Worm (Caenorhabditis elegans) whole organism, young adult: ENCODE measurements around the gene T05A8.7.

Source experiments
- B0336.3 ChIP-seq: fragments of 200-800 bp; sonication (Bioruptor generic); IDR thresholded peaks from 2 replicates; pipeline ENCODE4 v1.3.6; 2022; ENCODE audit warnings: missing genetic modification characterization, missing compliant biosample characterization
- D2030.7 ChIP-seq: fragments of 200-800 bp; sonication (Bioruptor generic); IDR thresholded peaks from 2 replicates; pipeline ENCODE4 v1.3.6; 2022; ENCODE audit warnings: missing genetic modification reagents, missing genetic modification characterization, missing compliant biosample characterization
- F23B12.7 ChIP-seq: sonication (generic microtip); optimal IDR thresholded peaks from 2 replicates; lab custom pipeline; 2017; ENCODE audit warnings: missing genetic modification characterization, mild to moderate bottlenecking, missing compliant biosample characterization, antibody characterized with exemption, moderate library complexity; ENCODE audit not compliant: insufficient read depth
- F57C9.4 ChIP-seq: sonication (generic microtip); optimal IDR thresholded peaks from 2 replicates; lab custom pipeline; 2017; ENCODE audit warnings: mild to moderate bottlenecking, missing genetic modification characterization, missing compliant biosample characterization
- K11D2.4 ChIP-seq: fragments of 200-800 bp; sonication (Bioruptor generic); IDR thresholded peaks from 2 replicates; pipeline ENCODE4 v1.3.6; 2022; ENCODE audit warnings: missing genetic modification reagents, missing genetic modification characterization, missing compliant biosample characterization
- Y53G8AR.9 ChIP-seq: fragments of 200-800 bp; sonication (Bioruptor generic); conservative IDR thresholded peaks from 2 replicates; pipeline ENCODE4 v1.3.6; 2022; ENCODE audit warnings: missing genetic modification reagents, missing genetic modification characterization, missing compliant biosample characterization
- Y56A3A.18 ChIP-seq: fragments of 200-800 bp; sonication (Bioruptor generic); IDR thresholded peaks from 2 replicates; pipeline ENCODE4 v1.3.6; 2022; ENCODE audit warnings: missing genetic modification reagents, missing genetic modification characterization, missing compliant biosample characterization
- ZK185.1 ChIP-seq: sonication (generic microtip); optimal IDR thresholded peaks from 2 replicates; lab custom pipeline; 2016; ENCODE audit warnings: mild to moderate bottlenecking, missing genetic modification characterization, missing compliant biosample characterization; ENCODE audit not compliant: poor library complexity, severe bottlenecking
- akir-1 ChIP-seq: fragments of 200-800 bp; sonication (Bioruptor generic); optimal IDR thresholded peaks from 2 replicates; lab custom pipeline; 2018; ENCODE audit warnings: mild to moderate bottlenecking, missing genetic modification characterization, moderate library complexity, missing compliant biosample characterization
- aptf-3 ChIP-seq: fragments of 200-800 bp; sonication (Bioruptor generic); IDR thresholded peaks from 2 replicates; pipeline ENCODE4 v1.3.6; 2022; ENCODE audit warnings: missing genetic modification characterization, missing compliant biosample characterization
- attf-3 ChIP-seq: fragments of 200-800 bp; sonication (Bioruptor generic); conservative IDR thresholded peaks from 2 replicates; pipeline ENCODE4 v1.3.6; 2022; ENCODE audit warnings: missing genetic modification reagents, missing genetic modification characterization, missing compliant biosample characterization
- attf-6 ChIP-seq: fragments of 200-800 bp; sonication (Bioruptor generic); IDR thresholded peaks from 2 replicates; pipeline ENCODE4 v1.3.6; 2022; ENCODE audit warnings: missing genetic modification reagents, missing genetic modification characterization, missing compliant biosample characterization
- bed-1 ChIP-seq: fragments of 200-800 bp; sonication (Bioruptor generic); IDR thresholded peaks from 2 replicates; pipeline ENCODE4 v1.3.6; 2022; ENCODE audit warnings: missing genetic modification reagents, missing genetic modification characterization, missing compliant biosample characterization
- cebp-2 ChIP-seq: fragments of 200-800 bp; sonication (Bioruptor generic); IDR thresholded peaks from 2 replicates; pipeline ENCODE4 v1.3.6; 2022; ENCODE audit warnings: missing genetic modification characterization, missing compliant biosample characterization
- ceh-27 ChIP-seq: fragments of 200-800 bp; sonication (Bioruptor generic); optimal IDR thresholded peaks from 2 replicates; lab custom pipeline; 2018; ENCODE audit warnings: mild to moderate bottlenecking, missing genetic modification characterization, moderate library complexity, missing compliant biosample characterization
- ceh-40 ChIP-seq: fragments of 200-800 bp; sonication (Bioruptor generic); IDR thresholded peaks from 2 replicates; pipeline ENCODE4 v1.3.6; 2022; ENCODE audit warnings: missing genetic modification characterization, missing compliant biosample characterization
- dpff-1 ChIP-seq: sonication (generic microtip); optimal IDR thresholded peaks from 2 replicates; lab custom pipeline; 2017; ENCODE audit warnings: mild to moderate bottlenecking, missing genetic modification characterization, missing compliant biosample characterization
- egrh-3 ChIP-seq: fragments of 200-800 bp; sonication (Bioruptor generic); IDR thresholded peaks from 2 replicates; pipeline ENCODE4 v1.3.6; 2022; ENCODE audit warnings: missing genetic modification reagents, missing genetic modification characterization, missing compliant biosample characterization
- hrde-1 ChIP-seq: sonication (generic microtip); optimal IDR thresholded peaks from 2 replicates; lab custom pipeline; 2016; ENCODE audit warnings: missing genetic modification characterization, mild to moderate bottlenecking, missing compliant biosample characterization, moderate library complexity, missing genotype, missing genetic modification reagents, borderline replicate concordance
- hsf-1 ChIP-seq: fragments of 200-800 bp; sonication (Bioruptor generic); IDR thresholded peaks from 2 replicates; pipeline ENCODE4 v1.3.6; 2022; ENCODE audit warnings: missing genetic modification reagents, missing genetic modification characterization, missing compliant biosample characterization
- lag-1 ChIP-seq: fragments of 200-800 bp; sonication (Bioruptor generic); IDR thresholded peaks from 2 replicates; pipeline ENCODE4 v1.3.6; 2022; ENCODE audit warnings: missing genetic modification reagents, missing genetic modification characterization, missing compliant biosample characterization
- let-526 ChIP-seq: fragments of 200-800 bp; sonication (Bioruptor generic); IDR thresholded peaks from 2 replicates; pipeline ENCODE4 v1.3.6; 2022; ENCODE audit warnings: missing genetic modification reagents, missing genetic modification characterization, missing compliant biosample characterization
- lin-26 ChIP-seq: fragments of 200-800 bp; sonication (Bioruptor generic); IDR thresholded peaks from 2 replicates; pipeline ENCODE4 v1.3.6; 2022; ENCODE audit warnings: missing genetic modification reagents, missing genetic modification characterization, missing compliant biosample characterization
- lsl-1 ChIP-seq: fragments of 200-800 bp; sonication (Bioruptor generic); optimal IDR thresholded peaks from 2 replicates; lab custom pipeline; 2018; ENCODE audit warnings: mild to moderate bottlenecking, missing genetic modification characterization, moderate library complexity, missing compliant biosample characterization
- mxl-1 ChIP-seq: sonication (generic microtip); optimal IDR thresholded peaks from 2 replicates; lab custom pipeline; 2016; ENCODE audit warnings: missing genetic modification characterization, missing compliant biosample characterization
- nhr-90 ChIP-seq: sonication (generic microtip); optimal IDR thresholded peaks from 2 replicates; lab custom pipeline; 2016; ENCODE audit warnings: missing genotype, mild to moderate bottlenecking, missing genetic modification characterization, missing compliant biosample characterization
- rec-8 ChIP-seq, 2 experiments: sonication (generic microtip); optimal IDR thresholded peaks; 2 replicates each; lab custom pipeline; 2016; ENCODE audit warnings: mild to moderate bottlenecking in 2 of 2, missing genetic modification characterization in 2 of 2, missing genetic modification reagents in 2 of 2, missing genotype in 2 of 2, missing biosample characterization in 1 of 2, missing compliant biosample characterization in 1 of 2, moderate library complexity in 1 of 2
- rpc-1 ChIP-seq, 2 experiments: fragments of 150-350 bp in 1 of 2; sonication (generic microtip) in 1 of 2; optimal IDR thresholded peaks; 2 replicates each; lab custom pipeline; 2014 to 2018; ENCODE audit warnings: missing biosample characterization in 1 of 2, missing genetic modification characterization in 1 of 2, missing genetic modification reagents in 1 of 2, missing genotype in 1 of 2
- snpc-1.1 ChIP-seq: sonication (generic microtip); optimal IDR thresholded peaks from 2 replicates; lab custom pipeline; 2017; ENCODE audit warnings: missing genetic modification characterization, mild to moderate bottlenecking, missing compliant biosample characterization, antibody characterized with exemption, moderate library complexity, missing genotype, missing genetic modification reagents; ENCODE audit not compliant: insufficient read depth
- snpc-3.4 ChIP-seq: sonication (generic microtip); optimal IDR thresholded peaks from 2 replicates; lab custom pipeline; 2017; ENCODE audit warnings: missing genetic modification characterization, mild to moderate bottlenecking, missing compliant biosample characterization, antibody characterized with exemption, moderate library complexity, missing genotype, missing genetic modification reagents
- tbx-9 ChIP-seq: sonication (generic microtip); optimal IDR thresholded peaks from 2 replicates; lab custom pipeline; 2016; ENCODE audit warnings: borderline replicate concordance, missing genetic modification characterization, inconsistent platforms, missing compliant biosample characterization
- unc-130 ChIP-seq: sonication (generic microtip); optimal IDR thresholded peaks from 2 replicates; lab custom pipeline; 2016; ENCODE audit warnings: missing genetic modification reagents, missing genetic modification characterization, missing compliant biosample characterization
- zim-3 ChIP-seq: sonication (generic microtip); optimal IDR thresholded peaks from 2 replicates; lab custom pipeline; 2017; ENCODE audit warnings: mild to moderate bottlenecking, missing genetic modification characterization, moderate library complexity, missing compliant biosample characterization
- ztf-22 ChIP-seq: fragments of 200-800 bp; sonication (Bioruptor generic); optimal IDR thresholded peaks from 2 replicates; lab custom pipeline; 2018; ENCODE audit warnings: mild to moderate bottlenecking, missing genetic modification characterization, moderate library complexity, missing compliant biosample characterization
- ztf-26 ChIP-seq: sonication (generic microtip); optimal IDR thresholded peaks from 2 replicates; lab custom pipeline; 2017; ENCODE audit warnings: missing genetic modification characterization, missing compliant biosample characterization
- ztf-6 ChIP-seq: fragments of 200-800 bp; sonication (Bioruptor generic); IDR thresholded peaks from 2 replicates; pipeline ENCODE4 v1.3.6; 2022; ENCODE audit warnings: missing genetic modification reagents, missing genetic modification characterization, missing compliant biosample characterization

Gene T05A8.7

DNA sequence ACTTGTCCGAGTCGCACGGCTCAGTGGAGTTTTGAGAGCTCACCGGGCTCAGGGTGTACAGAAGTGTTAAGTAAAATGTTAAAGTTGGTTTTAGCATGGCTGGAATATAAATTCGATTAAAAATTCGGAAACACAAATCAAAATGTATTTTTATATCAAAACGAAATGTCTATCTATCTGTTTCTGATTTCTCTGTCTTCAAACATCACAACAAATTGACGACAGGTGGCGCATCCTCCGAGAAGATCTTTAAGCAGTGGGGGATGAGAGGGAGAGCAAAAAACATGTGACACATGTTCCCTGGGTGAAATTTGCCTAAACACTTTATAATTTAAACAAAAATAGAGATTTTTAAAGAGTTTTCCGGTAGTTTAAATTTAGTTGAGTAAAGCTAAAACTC is 26.9 kb upstream of the T05A8.7 start, which contains the start of gene F08D12.7 (continued):
- no peak for TF ChIP-seq ztf-26 (tag; lab: Kevin White, UChicago)
- TF ChIP-seq ztf-22, result no peak
- no peak for TF ChIP-seq bed-1 (GFP tag; lab: Robert Waterston, UW)

DNA sequence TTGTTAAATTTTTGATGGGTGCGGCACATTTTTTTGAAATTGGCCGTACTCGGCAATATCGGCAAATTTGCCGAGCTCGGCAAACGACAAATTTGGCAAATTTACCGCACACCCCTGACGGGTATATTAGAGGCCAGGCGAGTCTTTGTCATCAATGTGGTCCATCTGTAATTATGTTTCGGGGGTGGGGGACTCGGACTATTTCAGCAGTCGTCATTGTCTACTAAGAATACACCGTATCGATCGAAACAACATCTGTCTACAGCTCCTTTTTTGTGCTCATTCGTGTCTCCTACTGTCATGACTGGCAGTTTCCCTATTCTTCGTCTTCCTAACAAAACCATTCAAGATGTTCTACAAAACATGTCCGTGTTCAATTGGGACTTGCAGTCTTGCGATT is 24.2 kb upstream of the T05A8.7 start, which contains the start of gene F08D12.15:
TSS of gene F08D12.15 (plus strand) at position 301 of the 400 bp plus-strand sequence.
- TF ChIP-seq snpc-1.1 (tag; lab: Kevin White, UChicago) (no peak), lag-1 (GFP tag; lab: Robert Waterston, UW) (no peak), F57C9.4 (tag; lab: Kevin White, UChicago) (no peak), hsf-1 (GFP tag; lab: Robert Waterston, UW) (no peak), snpc-3.4 (tag; lab: Kevin White, UChicago) (no peak), hrde-1 (tag; lab: Kevin White, UChicago) (no peak), lin-26 (GFP tag; lab: Robert Waterston, UW) (no peak), akir-1 (no peak), let-526 (GFP tag; lab: Robert Waterston, UW) (no peak), unc-130 (GFP tag; lab: Kevin White, UChicago) (no peak), B0336.3 (no peak), egrh-3 (no peak), ZK185.1 (tag; lab: Kevin White, UChicago) (no peak), ceh-27 (GFP tag; lab: Kevin White, UChicago) (no peak), F23B12.7 (tag; lab: Kevin White, UChicago) (no peak), dpff-1 (tag; lab: Kevin White, UChicago) (no peak)

DNA sequence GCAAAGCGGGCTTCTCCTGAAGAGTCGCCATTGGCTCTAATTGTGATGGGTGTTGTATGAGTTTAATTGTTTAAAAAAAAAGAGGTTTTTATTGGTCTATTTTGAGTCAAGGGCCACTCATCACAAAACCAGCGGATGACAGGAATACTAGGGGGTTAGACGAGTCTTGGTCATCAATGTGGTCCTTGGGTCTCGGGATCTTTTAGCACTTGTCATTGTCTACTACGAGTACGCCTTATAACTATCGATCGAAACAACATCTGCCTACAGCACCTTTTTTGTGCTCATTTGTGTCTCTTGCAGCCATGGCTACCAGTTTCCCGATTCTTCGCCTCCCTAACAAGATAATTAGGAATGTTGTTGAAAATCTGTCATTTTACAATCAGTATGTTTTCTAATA is 22.5 kb upstream of the T05A8.7 start, which contains the start of gene fbxb-108:
TSS of gene fbxb-108 (plus strand) at position 301 of the 400 bp plus-strand sequence.
- TF ChIP-seq attf-6 (GFP tag; lab: Robert Waterston, UW) (no peak), ceh-40 (no peak), rpc-1 (optimal IDR thresholded peaks at IDR 0.05; lab: Kevin White, UChicago) (no peak), rpc-1 (tag; optimal IDR thresholded peaks at IDR 0.05; lab: Kevin White, UChicago) (no peak)

DNA sequence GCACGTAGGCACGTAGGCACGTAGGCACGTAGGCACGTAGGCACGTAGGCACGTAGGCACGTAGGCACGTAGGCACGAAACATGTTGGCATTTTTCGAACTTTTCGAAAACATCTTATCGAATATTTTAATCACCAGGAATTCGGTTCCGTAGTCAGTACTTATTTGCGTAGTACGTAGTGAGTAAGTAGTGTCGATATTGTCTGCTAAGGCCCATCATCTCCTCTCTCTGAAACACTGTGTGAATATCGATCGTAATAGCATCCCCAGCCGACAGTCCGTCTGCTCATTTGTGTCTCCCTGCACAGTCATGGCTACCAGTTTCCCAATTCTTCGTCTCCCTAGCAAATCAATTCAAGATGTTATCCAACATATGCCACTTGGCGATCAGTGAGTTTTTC is 20.0 kb upstream of the T05A8.7 start, which contains the start of gene fbxb-106:
TSS of gene fbxb-106 (plus strand) at position 301 of the 400 bp plus-strand sequence.
- TF ChIP-seq lsl-1 (GFP tag; lab: Kevin White, UChicago) (no peak), Y53G8AR.9 (GFP tag; lab: Robert Waterston, UW) (no peak), ztf-6 (no peak), zim-3 (tag; lab: Kevin White, UChicago) (no peak), egrh-3 (no peak), mxl-1 (tag; lab: Kevin White, UChicago) (no peak), D2030.7 (GFP tag; lab: Robert Waterston, UW) (no peak), cebp-2 (GFP tag; lab: Robert Waterston, UW) (no peak), attf-3 (GFP tag; lab: Robert Waterston, UW) (no peak), B0336.3 (no peak), aptf-3 (GFP tag; lab: Robert Waterston, UW) (no peak), K11D2.4 (GFP tag; lab: Robert Waterston, UW) (no peak), tbx-9 (no peak), nhr-90 (tag; lab: Kevin White, UChicago) (no peak), rec-8 (tag; optimal IDR thresholded peaks at IDR 0.05; lab: Kevin White, UChicago) (no peak), hsf-1 (GFP tag; lab: Robert Waterston, UW) (no peak), Y56A3A.18 (GFP tag; lab: Robert Waterston, UW) (no peak), snpc-1.1 (tag; lab: Kevin White, UChicago) (no peak)
- TF ChIP-seq, all 124 proteins: peak for 0
